Fruit fly (Drosophila melanogaster): Measurements from ENCODE around the gene Act87E.

Gene Act87E

dm6 chr3R:13401722-13402296, 24.0 kb upstream of the Act87E start, which contains the start of gene GILT1:
GILT1 (minus strand) TSS chr3R:13401862.
- no peak for TF ChIP-seq Ets98B (GFP tag; IDR thresholded peaks at IDR 0.05)
- 0 out of 2 replicates have a peak, but pooled peaks have one; percentile 5 for TF ChIP-seq CG12605 (GFP tag; IDR thresholded peaks at IDR 0.05)
- no peak for TF ChIP-seq fd96Ca (GFP tag; IDR thresholded peaks at IDR 0.05)
- no peak for TF ChIP-seq CG34367 (tag; optimal IDR thresholded peaks at IDR 0.05)

dm6 chr3R:13403032-13403459, 22.7 kb upstream of the Act87E start, which contains the start of gene Dpm3:
Dpm3 (minus strand) TSS chr3R:13403051.
- TF ChIP-seq CG13204 (GFP tag; optimal IDR thresholded peaks at IDR 0.05) (no peak), fd96Ca (GFP tag; IDR thresholded peaks at IDR 0.05) (no peak), rn (GFP tag; IDR thresholded peaks at IDR 0.05) (no peak), EcR (GFP tag; optimal IDR thresholded peaks at IDR 0.05) (no peak)

- no peak for TF ChIP-seq CG34367 (tag; optimal IDR thresholded peaks at IDR 0.05)
- TF ChIP-seq Snoo (tag; optimal IDR thresholded peaks at IDR 0.05), result no peak
- no peak for TF ChIP-seq CG10348 (GFP tag; IDR thresholded peaks at IDR 0.05)
- TF ChIP-seq gl (tag; optimal IDR thresholded peaks at IDR 0.05), result no peak
- no peak for TF ChIP-seq Pif1B (GFP tag; optimal IDR thresholded peaks at IDR 0.05)
- no peak for TF ChIP-seq CG12605 (GFP tag; IDR thresholded peaks at IDR 0.05)
- no peak for TF ChIP-seq CG4496 (GFP tag; IDR thresholded peaks at IDR 0.05)
- no peak for TF ChIP-seq Pif1A (GFP tag; optimal IDR thresholded peaks at IDR 0.05)
- no peak for TF ChIP-seq EcR (GFP tag; optimal IDR thresholded peaks at IDR 0.05)
- no peak for TF ChIP-seq CG14655 (GFP tag; optimal IDR thresholded peaks at IDR 0.05)
- TF ChIP-seq D1 (tag; optimal IDR thresholded peaks at IDR 0.05), result no peak
- TF ChIP-seq CG8301 (tag; optimal IDR thresholded peaks at IDR 0.05), result no peak
- no peak for TF ChIP-seq Ets98B (GFP tag; IDR thresholded peaks at IDR 0.05)
- no peak for TF ChIP-seq CG15710 (tag; optimal IDR thresholded peaks at IDR 0.05)
- no peak for TF ChIP-seq fd96Ca (GFP tag; IDR thresholded peaks at IDR 0.05)
Observed at dm6 chr3R:13404841-13405441, 20.8 kb upstream of the Act87E start, which contains the start of gene yellow-e3. yellow-e3 (minus strand) TSS chr3R:13404870.

- TF ChIP-seq Pif1A (GFP tag; optimal IDR thresholded peaks at IDR 0.05) (no peak), CG8159 (tag; optimal IDR thresholded peaks at IDR 0.05) (peak; percentile 35), Pif1B (GFP tag; optimal IDR thresholded peaks at IDR 0.05) (no peak), CG14655 (GFP tag; optimal IDR thresholded peaks at IDR 0.05) (no peak)
Observed at dm6 chr3R:13406898-13407297, 18.9 kb upstream of the Act87E start, which contains the start of gene yellow-e2. yellow-e2 (minus strand) TSS chr3R:13406998.

dm6 chr3R:13412704-13413103, 13.1 kb upstream of the Act87E start:
- TF ChIP-seq CG32121 (GFP tag; IDR thresholded peaks at IDR 0.05) (peak; percentile 18; the same call in 1 of the 2 replicates), CG9948 (tag; optimal IDR thresholded peaks at IDR 0.05) (no peak), Ets98B (GFP tag; IDR thresholded peaks at IDR 0.05) (peak; percentile 32), rn (GFP tag; IDR thresholded peaks at IDR 0.05) (no peak), CG8159 (tag; optimal IDR thresholded peaks at IDR 0.05) (no peak), CG17806 (tag; optimal IDR thresholded peaks at IDR 0.05) (no peak), CG8301 (tag; optimal IDR thresholded peaks at IDR 0.05) (no peak), CG10348 (GFP tag; IDR thresholded peaks at IDR 0.05) (no peak), Snoo (tag; optimal IDR thresholded peaks at IDR 0.05) (no peak)

- TF ChIP-seq CG4496 (GFP tag; IDR thresholded peaks at IDR 0.05) (0 out of 3 replicates have a peak, but pooled peaks have one; percentile 19), CG9948 (tag; optimal IDR thresholded peaks at IDR 0.05) (no peak), Pif1A (GFP tag; optimal IDR thresholded peaks at IDR 0.05) (no peak)
Observed at dm6 chr3R:13415186-13415585, 10.6 kb upstream of the Act87E start, which contains the start of gene yellow-e. yellow-e (minus strand) TSS chr3R:13415286.

dm6 chr3R:13417067-13417595, 8.7 kb upstream of the Act87E start:
- no peak for TF ChIP-seq EcR (GFP tag; optimal IDR thresholded peaks at IDR 0.05)
- TF ChIP-seq CG4496 (GFP tag; IDR thresholded peaks at IDR 0.05), result no peak
- no peak for TF ChIP-seq CG32121 (GFP tag; IDR thresholded peaks at IDR 0.05)
- TF ChIP-seq Ets98B (GFP tag; IDR thresholded peaks at IDR 0.05), result no peak
- no peak for TF ChIP-seq CG15710 (tag; optimal IDR thresholded peaks at IDR 0.05)
- TF ChIP-seq CG14655 (GFP tag; optimal IDR thresholded peaks at IDR 0.05), result no peak
- no peak for TF ChIP-seq rn (GFP tag; IDR thresholded peaks at IDR 0.05)
